Fruit fly (Drosophila melanogaster): ENCODE data around the gene CG16984.

dm6 chr3L:2575240-2575639 is 20.3 kb upstream of the CG16984 start:
- no peak for TF ChIP-seq CTCF (optimal IDR thresholded peaks at IDR 0.05)
- no peak for TF ChIP-seq CG8478 (optimal IDR thresholded peaks at IDR 0.05)
